Worm (Caenorhabditis elegans) whole organism, L4 larva: ENCODE data around the gene F38H4.6.
A peak's percentile ranks its signal among the peaks of the same experiment; 100 is the strongest.

ENCODE experiments used
- D1046.2 ChIP-seq: fragments of 200-800 bp; sonication (Bioruptor generic); IDR thresholded peaks from 2 replicates; pipeline ENCODE4 v1.3.6; 2022; ENCODE audit warnings: missing genetic modification characterization, missing compliant biosample characterization
- F10B5.3 ChIP-seq: sonication (generic microtip); optimal IDR thresholded peaks from 2 replicates; lab custom pipeline; 2016; ENCODE audit warnings: mild to moderate bottlenecking, missing genetic modification characterization, missing compliant biosample characterization
- F37D6.2 ChIP-seq: sonication (generic microtip); optimal IDR thresholded peaks from 2 replicates; lab custom pipeline; 2016; ENCODE audit warnings: mild to moderate bottlenecking, missing genetic modification characterization, missing compliant biosample characterization
- T20F7.1 ChIP-seq: fragments of 200-800 bp; sonication (Bioruptor generic); optimal IDR thresholded peaks from 2 replicates; lab custom pipeline; 2018; ENCODE audit warnings: mild to moderate bottlenecking, missing genetic modification characterization, missing compliant biosample characterization
- T26A8.4 ChIP-seq: fragments of 200-800 bp; sonication (Bioruptor generic); IDR thresholded peaks from 2 replicates; pipeline ENCODE4 v1.3.6; 2022; ENCODE audit warnings: missing genetic modification characterization, missing compliant biosample characterization
- Y105C5A.15 ChIP-seq: fragments of 200-800 bp; sonication (Bioruptor generic); IDR thresholded peaks from 2 replicates; pipeline ENCODE4 v1.3.6; 2022; ENCODE audit warnings: missing genetic modification characterization, missing compliant biosample characterization
- Y48G9A.11 ChIP-seq: fragments of 200-800 bp; sonication (Bioruptor generic); IDR thresholded peaks from 2 replicates; pipeline ENCODE4 v1.3.6; 2022; ENCODE audit warnings: missing genetic modification reagents, missing genetic modification characterization, missing compliant biosample characterization
- aha-1 ChIP-seq: fragments of 150-350 bp; peaks from one replicate; lab custom pipeline; 2014; ENCODE audit warnings: missing biosample characterization, missing genetic modification characterization
- ama-1 ChIP-seq: fragments of 150-350 bp; optimal IDR thresholded peaks from 2 replicates; lab custom pipeline; 2014; ENCODE audit warnings: inconsistent platforms, mixed read lengths
- arid-1 ChIP-seq: fragments of 200-800 bp; sonication (Bioruptor generic); conservative IDR thresholded peaks from 2 replicates; pipeline ENCODE4 v1.3.6; 2022; ENCODE audit warnings: missing genetic modification reagents, missing genetic modification characterization, missing compliant biosample characterization
- ceh-82 ChIP-seq: sonication (generic microtip); optimal IDR thresholded peaks from 2 replicates; lab custom pipeline; 2017; ENCODE audit warnings: missing biosample characterization, missing genetic modification characterization
- ces-1 ChIP-seq: fragments of 150-350 bp; sonication (generic microtip); optimal IDR thresholded peaks from 4 replicates; lab custom pipeline; 2014; ENCODE audit warnings: missing biosample characterization, missing genetic modification reagents, missing genetic modification characterization
- ctbp-1 ChIP-seq: fragments of 200-800 bp; sonication (Bioruptor generic); IDR thresholded peaks from 2 replicates; pipeline ENCODE4 v1.3.6; 2022; ENCODE audit warnings: missing genetic modification reagents, missing genetic modification characterization, missing compliant biosample characterization
- daf-16 ChIP-seq, 3 experiments: sonication (generic microtip); optimal IDR thresholded peaks; 2 replicates each; lab custom pipeline; 2016 to 2017; ENCODE audit warnings: missing genetic modification characterization in 3 of 3, missing genetic modification reagents in 3 of 3, mild to moderate bottlenecking in 2 of 3, missing compliant biosample characterization in 2 of 3, missing biosample characterization in 1 of 3, moderate library complexity in 1 of 3
- dmd-6 ChIP-seq: fragments of 200-800 bp; sonication (Bioruptor generic); IDR thresholded peaks from 2 replicates; pipeline ENCODE4 v1.3.6; 2022; ENCODE audit warnings: missing genetic modification reagents, missing genetic modification characterization, missing compliant biosample characterization
- dve-1 ChIP-seq: sonication (generic microtip); optimal IDR thresholded peaks from 2 replicates; lab custom pipeline; 2017; ENCODE audit warnings: antibody characterized with exemption, mild to moderate bottlenecking, missing genetic modification characterization, missing compliant biosample characterization; ENCODE audit not compliant: insufficient read depth
- hlh-30 ChIP-seq: sonication (generic microtip); optimal IDR thresholded peaks from 2 replicates; lab custom pipeline; 2017; ENCODE audit warnings: antibody characterized with exemption, mild to moderate bottlenecking, missing genetic modification characterization, missing compliant biosample characterization; ENCODE audit not compliant: insufficient read depth
- hmg-1.1 ChIP-seq: fragments of 200-800 bp; sonication (Bioruptor generic); IDR thresholded peaks from 2 replicates; pipeline ENCODE4 v1.3.6; 2022; ENCODE audit warnings: missing genetic modification reagents, missing genetic modification characterization, missing compliant biosample characterization
- jun-1 ChIP-seq: fragments of 150-350 bp; optimal IDR thresholded peaks from 2 replicates; lab custom pipeline; 2014; ENCODE audit warnings: missing biosample characterization, missing genetic modification reagents, missing genetic modification characterization
- lin-1 ChIP-seq: fragments of 200-800 bp; sonication (Bioruptor generic); IDR thresholded peaks from 2 replicates; pipeline ENCODE4 v1.3.6; 2022; ENCODE audit warnings: missing genetic modification reagents, missing genetic modification characterization, missing compliant biosample characterization
- lin-13 ChIP-seq: fragments of 150-350 bp; optimal IDR thresholded peaks from 2 replicates; lab custom pipeline; 2014; ENCODE audit warnings: missing biosample characterization, missing genetic modification reagents, missing genetic modification characterization
- lin-29 ChIP-seq: fragments of 200-800 bp; sonication (Bioruptor generic); IDR thresholded peaks from 2 replicates; pipeline ENCODE4 v1.3.6; 2022; ENCODE audit warnings: missing genetic modification reagents, missing genetic modification characterization, missing compliant biosample characterization
- lin-39 ChIP-seq: fragments of 150-350 bp; optimal IDR thresholded peaks from 2 replicates; lab custom pipeline; 2014; ENCODE audit warnings: missing biosample characterization, missing genetic modification reagents, missing genetic modification characterization
- mdl-1 ChIP-seq, 2 experiments: fragments of 150-350 bp in 1 of 2; sonication (generic microtip) in 1 of 2; optimal IDR thresholded peaks; 2 replicates each; lab custom pipeline; 2014 to 2017; ENCODE audit warnings: missing biosample characterization in 2 of 2, missing genetic modification characterization in 2 of 2
- mdt-29 ChIP-seq: fragments of 200-800 bp; sonication (Bioruptor generic); IDR thresholded peaks from 2 replicates; pipeline ENCODE4 v1.3.6; 2022; ENCODE audit warnings: missing genetic modification reagents, missing genetic modification characterization, missing compliant biosample characterization
- nhr-11 ChIP-seq: fragments of 150-350 bp; optimal IDR thresholded peaks from 2 replicates; lab custom pipeline; 2014; ENCODE audit warnings: missing biosample characterization, missing genetic modification characterization
- nhr-25 ChIP-seq: sonication (generic microtip); optimal IDR thresholded peaks from 2 replicates; lab custom pipeline; 2017; ENCODE audit warnings: missing genetic modification characterization, mild to moderate bottlenecking, missing compliant biosample characterization, antibody characterized with exemption, moderate library complexity, borderline replicate concordance; ENCODE audit not compliant: insufficient read depth
- nhr-28 ChIP-seq: fragments of 150-350 bp; optimal IDR thresholded peaks from 2 replicates; lab custom pipeline; 2014; ENCODE audit warnings: missing biosample characterization, missing genetic modification characterization
- nhr-41 ChIP-seq: fragments of 200-800 bp; sonication (Bioruptor generic); IDR thresholded peaks from 2 replicates; pipeline ENCODE4 v1.3.6; 2022; ENCODE audit warnings: missing genetic modification reagents, missing genetic modification characterization, missing compliant biosample characterization
- nhr-42 ChIP-seq: fragments of 200-800 bp; sonication (Bioruptor generic); IDR thresholded peaks from 2 replicates; pipeline ENCODE4 v1.3.6; 2022; ENCODE audit warnings: missing genetic modification characterization, missing compliant biosample characterization
- pha-4 ChIP-seq, 2 experiments: fragments of 150-350 bp in 1 of 2; fragments of 200-800 bp in 1 of 2; sonication (Bioruptor generic) in 1 of 2; IDR thresholded peaks in 1 of 2; optimal IDR thresholded peaks in 1 of 2; 2 replicates each; pipeline versions ENCODE4 v1.3.6 to Lab custom; 2014 to 2022; ENCODE audit warnings: missing genetic modification characterization in 2 of 2, missing genetic modification reagents in 2 of 2, missing biosample characterization in 1 of 2, missing compliant biosample characterization in 1 of 2
- php-3 ChIP-seq: fragments of 200-800 bp; sonication (Bioruptor generic); IDR thresholded peaks from 2 replicates; pipeline ENCODE4 v1.3.6; 2022; ENCODE audit warnings: missing genetic modification reagents, missing genetic modification characterization, missing compliant biosample characterization
- rbr-2 ChIP-seq: sonication (generic microtip); optimal IDR thresholded peaks from 2 replicates; lab custom pipeline; 2016; ENCODE audit warnings: missing genotype, missing genetic modification characterization, missing compliant biosample characterization
- set-16 ChIP-seq: fragments of 200-800 bp; sonication (Bioruptor generic); IDR thresholded peaks from 2 replicates; pipeline ENCODE4 v1.3.6; 2022; ENCODE audit warnings: missing genetic modification reagents, missing genetic modification characterization, missing compliant biosample characterization
- skn-1 ChIP-seq: fragments of 150-350 bp; optimal IDR thresholded peaks from 2 replicates; lab custom pipeline; 2014; ENCODE audit warnings: missing biosample characterization, missing genetic modification characterization
- snpc-1.2 ChIP-seq: fragments of 200-800 bp; sonication (Bioruptor generic); IDR thresholded peaks from 2 replicates; pipeline ENCODE4 v1.3.6; 2022; ENCODE audit warnings: missing genetic modification reagents, missing genetic modification characterization, missing compliant biosample characterization
- snpc-4 ChIP-seq: fragments of 150-350 bp; optimal IDR thresholded peaks from 2 replicates; lab custom pipeline; 2014; ENCODE audit warnings: missing biosample characterization, missing genetic modification characterization
- spr-3 ChIP-seq: fragments of 200-800 bp; sonication (Bioruptor generic); optimal IDR thresholded peaks from 2 replicates; lab custom pipeline; 2018; ENCODE audit warnings: mild to moderate bottlenecking, missing genetic modification characterization, missing compliant biosample characterization
- tag-97 ChIP-seq: fragments of 200-800 bp; sonication (Bioruptor generic); IDR thresholded peaks from 2 replicates; pipeline ENCODE4 v1.3.6; 2022; ENCODE audit warnings: missing genetic modification characterization, missing compliant biosample characterization
- tra-1 ChIP-seq: fragments of 200-800 bp; sonication (Bioruptor generic); IDR thresholded peaks from 2 replicates; pipeline ENCODE4 v1.3.6; 2022; ENCODE audit warnings: missing genetic modification reagents, missing genetic modification characterization, missing compliant biosample characterization
- unc-130 ChIP-seq: sonication (generic microtip); optimal IDR thresholded peaks from 2 replicates; lab custom pipeline; 2016; ENCODE audit warnings: missing genetic modification reagents, missing genetic modification characterization, missing compliant biosample characterization
- zfp-3 ChIP-seq: fragments of 200-800 bp; sonication (Bioruptor generic); conservative IDR thresholded peaks from 2 replicates; pipeline ENCODE4 v1.3.6; 2022; ENCODE audit warnings: missing genetic modification reagents, missing genetic modification characterization, missing compliant biosample characterization
- zip-11 ChIP-seq: fragments of 200-800 bp; sonication (Bioruptor generic); IDR thresholded peaks from 2 replicates; pipeline ENCODE4 v1.3.6; 2022; ENCODE audit warnings: missing genetic modification characterization, missing compliant biosample characterization
- zip-2 ChIP-seq: fragments of 150-350 bp; optimal IDR thresholded peaks from 2 replicates; lab custom pipeline; 2014; ENCODE audit warnings: missing biosample characterization, missing genetic modification characterization

Gene F38H4.6

ce11 chrIV:11809047-11809446 lies 38.6 kb downstream of the F38H4.6 start:
- no peak for TF ChIP-seq nhr-11 (tag; lab: Kevin White, UChicago)
- no peak for TF ChIP-seq arid-1
- peak; percentile 12 for TF ChIP-seq hlh-30
- TF ChIP-seq ctbp-1 (GFP tag; lab: Robert Waterston, UW) = no peak
- no peak for TF ChIP-seq Y105C5A.15 (GFP tag; lab: Robert Waterston, UW)
- peak; percentile 75 for TF ChIP-seq nhr-28 (tag; lab: Kevin White, UChicago)
- no peak for TF ChIP-seq zip-2
- TF ChIP-seq aha-1 (tag; lab: Kevin White, UChicago) = no peak
- TF ChIP-seq lin-39 (tag; lab: Kevin White, UChicago) = no peak
- TF ChIP-seq ama-1 (lab: Kevin White, UChicago) = no peak
- peak in 1 of 2 experiments; percentile 0 for TF ChIP-seq daf-16 (GFP tag; optimal IDR thresholded peaks at IDR 0.05; lab: Kevin White, UChicago)
- no peak for TF ChIP-seq daf-16 (tag; optimal IDR thresholded peaks at IDR 0.05; lab: Kevin White, UChicago)
- TF ChIP-seq set-16 (GFP tag; lab: Robert Waterston, UW) = no peak
- no peak for TF ChIP-seq snpc-4 (tag; lab: Kevin White, UChicago)
- no peak for TF ChIP-seq tra-1 (GFP tag; lab: Robert Waterston, UW)

- TF ChIP-seq T26A8.4 (GFP tag; lab: Robert Waterston, UW) (no peak), php-3 (no peak), mdt-29 (no peak), snpc-1.2 (GFP tag; lab: Robert Waterston, UW) (no peak), dve-1 (no peak), zip-11 (GFP tag; lab: Robert Waterston, UW) (no peak), F10B5.3 (tag; lab: Kevin White, UChicago) (no peak), pha-4 (GFP tag; IDR thresholded peaks at IDR 0.05; lab: Robert Waterston, UW) (no peak), pha-4 (tag; optimal IDR thresholded peaks at IDR 0.05; lab: Kevin White, UChicago) (no peak), ceh-82 (tag; lab: Kevin White, UChicago) (no peak), Y105C5A.15 (GFP tag; lab: Robert Waterston, UW) (no peak), D1046.2 (GFP tag; lab: Robert Waterston, UW) (no peak), hmg-1.1 (GFP tag; lab: Robert Waterston, UW) (no peak), jun-1 (tag; lab: Kevin White, UChicago) (no peak)
These were observed 43.6 kb downstream of the F38H4.6 start, which contains the start of gene H01G02.1 for ce11 chrIV:11804053-11804452. Gene H01G02.1, minus strand, starts transcription at chrIV:11804153.

- no peak for TF ChIP-seq F37D6.2 (tag; lab: Kevin White, UChicago)
- TF ChIP-seq Y48G9A.11 (GFP tag; lab: Robert Waterston, UW) = no peak
- no peak for TF ChIP-seq nhr-41 (GFP tag; lab: Robert Waterston, UW)
- no peak for TF ChIP-seq skn-1 (tag; lab: Kevin White, UChicago)
- TF ChIP-seq F10B5.3 (tag; lab: Kevin White, UChicago) = no peak
- TF ChIP-seq unc-130 (GFP tag; lab: Kevin White, UChicago) = no peak
- TF ChIP-seq ama-1 (lab: Kevin White, UChicago) = no peak
- no peak for TF ChIP-seq lin-29 (GFP tag; lab: Robert Waterston, UW)
- no peak for TF ChIP-seq spr-3 (GFP tag; lab: Kevin White, UChicago)
- no peak for TF ChIP-seq snpc-1.2 (GFP tag; lab: Robert Waterston, UW)
These were observed 44.6 kb downstream of the F38H4.6 start, which contains the start of gene H01G02.4 for ce11 chrIV:11803044-11803443. Gene H01G02.4, minus strand, starts transcription at chrIV:11803144.

- no peak for TF ChIP-seq nhr-42 (GFP tag; lab: Robert Waterston, UW)
- no peak for TF ChIP-seq rbr-2 (tag; lab: Kevin White, UChicago)
- TF ChIP-seq lin-13 (GFP tag; lab: Kevin White, UChicago) = no peak
- no peak for TF ChIP-seq nhr-25 (tag; lab: Kevin White, UChicago)
- TF ChIP-seq ces-1 = no peak
- no peak for TF ChIP-seq mdl-1 (tag; optimal IDR thresholded peaks at IDR 0.05; lab: Kevin White, UChicago)
- no peak for TF ChIP-seq dmd-6 (GFP tag; lab: Robert Waterston, UW)
- TF ChIP-seq nhr-41 (GFP tag; lab: Robert Waterston, UW) = no peak
- TF ChIP-seq tag-97 (GFP tag; lab: Robert Waterston, UW) = no peak
- no peak for TF ChIP-seq T20F7.1 (GFP tag; lab: Kevin White, UChicago)
- TF ChIP-seq zfp-3 (GFP tag; lab: Robert Waterston, UW) = no peak
- no peak for TF ChIP-seq D1046.2 (GFP tag; lab: Robert Waterston, UW)
- no peak for TF ChIP-seq aha-1 (tag; lab: Kevin White, UChicago)
- TF ChIP-seq lin-1 (GFP tag; lab: Robert Waterston, UW) = no peak
- TF ChIP-seq hlh-30 = no peak
These were observed 46.6 kb downstream of the F38H4.6 start, which contains the start of gene dyf-18 for ce11 chrIV:11801078-11801477. Gene dyf-18, minus strand, starts transcription at chrIV:11801178.
